Fruit fly (Drosophila melanogaster): ENCODE data around the gene CG10359.

- TF ChIP-seq CG8478 (optimal IDR thresholded peaks at IDR 0.05), result no peak
- TF ChIP-seq CTCF (optimal IDR thresholded peaks at IDR 0.05), result no peak
Observed at dm6 chr3L:3624876-3625275, 12.9 kb downstream of the CG10359 start.
